Worm (Caenorhabditis elegans): ENCODE measurements around the gene lips-13.

Gene lips-13

ce11 chrII:1116521-1116920 lies 1.3 kb downstream of the lips-13 start:
- TF ChIP-seq ztf-11 (tag; optimal IDR thresholded peaks at IDR 0.05) (no peak), lin-32 (GFP tag; optimal IDR thresholded peaks at IDR 0.05) (no peak), elt-1 (tag; optimal IDR thresholded peaks at IDR 0.05; ENCODE audit: borderline replicate concordance, insufficient read depth) (no peak), sem-2 (GFP tag; optimal IDR thresholded peaks at IDR 0.05) (no peak), nhr-76 (tag; optimal IDR thresholded peaks at IDR 0.05) (no peak), mab-5 (tag; optimal IDR thresholded peaks at IDR 0.05) (no peak), bed-3 (GFP tag; optimal IDR thresholded peaks at IDR 0.05) (no peak), M03D4.4 (tag; optimal IDR thresholded peaks at IDR 0.05) (no peak), tbx-8 (GFP tag; optimal IDR thresholded peaks at IDR 0.05) (no peak)

- TF ChIP-seq nhr-76 (tag; optimal IDR thresholded peaks at IDR 0.05), result no peak
- no peak for TF ChIP-seq mep-1 (tag; optimal IDR thresholded peaks at IDR 0.05)
- TF ChIP-seq sptf-1 (tag; optimal IDR thresholded peaks at IDR 0.05), result no peak
- no peak for TF ChIP-seq mab-5 (tag; optimal IDR thresholded peaks at IDR 0.05)
- no peak for TF ChIP-seq zip-8 (tag; optimal IDR thresholded peaks at IDR 0.05)
- no peak for TF ChIP-seq M03D4.4 (tag; optimal IDR thresholded peaks at IDR 0.05)
- no peak for TF ChIP-seq unc-120 (tag; optimal IDR thresholded peaks at IDR 0.05; ENCODE audit: poor library complexity, severe bottlenecking)
- TF ChIP-seq mls-2 (tag; optimal IDR thresholded peaks at IDR 0.05), result no peak
- no peak for TF ChIP-seq nhr-237 (tag; optimal IDR thresholded peaks at IDR 0.05)
- no peak for TF ChIP-seq blmp-1 (tag; optimal IDR thresholded peaks at IDR 0.05)
- no peak for TF ChIP-seq lin-13 (tag; optimal IDR thresholded peaks at IDR 0.05)
- no peak for TF ChIP-seq unc-39 (tag; optimal IDR thresholded peaks at IDR 0.05)
- TF ChIP-seq nhr-28 (tag; optimal IDR thresholded peaks at IDR 0.05), result no peak
- no peak for TF ChIP-seq lsy-2 (tag; optimal IDR thresholded peaks at IDR 0.05)
- no peak for TF ChIP-seq pha-4 (tag; optimal IDR thresholded peaks at IDR 0.05)
- TF ChIP-seq ceh-83 (GFP tag; optimal IDR thresholded peaks at IDR 0.05), result no peak
These were observed 3.7 kb downstream of the lips-13 start, which contains the start of gene lips-12 for ce11 chrII:1114133-1114532. lips-12 (minus strand) TSS chrII:1114233.

- no peak for TF ChIP-seq cnd-1 (tag; optimal IDR thresholded peaks at IDR 0.05)
- no peak for TF ChIP-seq hlh-1 (tag; optimal IDR thresholded peaks at IDR 0.05)
- no peak for TF ChIP-seq zip-8 (tag; optimal IDR thresholded peaks at IDR 0.05)
- TF ChIP-seq sem-2 (GFP tag; optimal IDR thresholded peaks at IDR 0.05), result no peak
- TF ChIP-seq ces-1 (GFP tag; optimal IDR thresholded peaks at IDR 0.05), result no peak
- TF ChIP-seq unc-39 (tag; optimal IDR thresholded peaks at IDR 0.05), result no peak
These were observed 6.9 kb downstream of the lips-13 start, which contains the start of gene lips-11 for ce11 chrII:1110901-1111300. lips-11 (minus strand) TSS chrII:1111001.

ce11 chrII:1106914-1107597 lies 10.8 kb downstream of the lips-13 start, which contains the start of gene col-40:
col-40 (minus strand) TSS chrII:1106964.
- no peak for TF ChIP-seq lin-32 (GFP tag; optimal IDR thresholded peaks at IDR 0.05)
- TF ChIP-seq nhr-12 (tag; optimal IDR thresholded peaks at IDR 0.05), result no peak
- TF ChIP-seq hlh-1 (tag; optimal IDR thresholded peaks at IDR 0.05), result no peak
- TF ChIP-seq pha-4 (tag; optimal IDR thresholded peaks at IDR 0.05), result no peak
- TF ChIP-seq ceh-39 (tag; optimal IDR thresholded peaks at IDR 0.05), result no peak
- TF ChIP-seq elt-1 (tag; optimal IDR thresholded peaks at IDR 0.05; ENCODE audit: borderline replicate concordance, insufficient read depth), result peak; percentile 82

ce11 chrII:1105291-1105690 lies 12.6 kb downstream of the lips-13 start:
- TF ChIP-seq lsy-2 (tag; optimal IDR thresholded peaks at IDR 0.05) (no peak), ceh-39 (tag; optimal IDR thresholded peaks at IDR 0.05) (no peak), nhr-28 (tag; optimal IDR thresholded peaks at IDR 0.05) (no peak), ceh-43 (GFP tag; optimal IDR thresholded peaks at IDR 0.05) (no peak), tbx-8 (GFP tag; optimal IDR thresholded peaks at IDR 0.05) (no peak), elt-1 (tag; optimal IDR thresholded peaks at IDR 0.05; ENCODE audit: borderline replicate concordance, insufficient read depth) (no peak), sem-2 (GFP tag; optimal IDR thresholded peaks at IDR 0.05) (no peak), elt-3 (tag; optimal IDR thresholded peaks at IDR 0.05) (no peak), ces-1 (GFP tag; optimal IDR thresholded peaks at IDR 0.05) (no peak), mab-5 (tag; optimal IDR thresholded peaks at IDR 0.05) (no peak), cnd-1 (tag; optimal IDR thresholded peaks at IDR 0.05) (no peak), ham-2 (GFP tag; optimal IDR thresholded peaks at IDR 0.05) (no peak)

Data from whole organism, mixed stage, embryonic.